Fruit fly (Drosophila melanogaster) whole organism, wandering third instar larva: ENCODE data around the gene CG4332.
"Not testable (repeated sequence)": the region's sequence is repeated elsewhere in the genome, so short reads cannot be mapped to it uniquely, and the experiment has no call there.

Experiments
- Abd-B ChIP-seq: fragments of >200 bp; optimal IDR thresholded peaks from 2 replicates; lab custom pipeline; 2017; ENCODE audit warnings: missing biosample characterization, missing genetic modification characterization
- CG32264 ChIP-seq: fragments of 200-800 bp; sonication (Bioruptor generic); optimal IDR thresholded peaks from 2 replicates; lab custom pipeline; 2016; ENCODE audit warnings: missing biosample characterization, missing genetic modification characterization
- Dfd ChIP-seq: fragments of >200 bp; optimal IDR thresholded peaks from 2 replicates; lab custom pipeline; 2017; ENCODE audit warnings: missing biosample characterization, missing genetic modification characterization
- Dif ChIP-seq: fragments of 200-275, 200-300 bp; sonication (Bioruptor generic); optimal IDR thresholded peaks from 2 replicates; lab custom pipeline; 2018; ENCODE audit warnings: missing biosample characterization, missing genetic modification characterization; ENCODE audit not compliant: partially characterized antibody
- GATAd ChIP-seq: sonication (Bioruptor generic); optimal IDR thresholded peaks from 2 replicates; lab custom pipeline; 2016; ENCODE audit warnings: missing biosample characterization, missing genetic modification characterization
- Hnf4 ChIP-seq: fragments of 200-800 bp; sonication (Bioruptor generic); optimal IDR thresholded peaks from 2 replicates; lab custom pipeline; 2016; ENCODE audit warnings: missing biosample characterization, mild to moderate bottlenecking, missing genetic modification characterization
- Hr78 ChIP-seq: fragments of >200 bp; optimal IDR thresholded peaks from 2 replicates; lab custom pipeline; 2017; ENCODE audit warnings: missing biosample characterization, missing genetic modification characterization
- Hr83 ChIP-seq: fragments of 200-300 bp; sonication (Bioruptor generic); optimal IDR thresholded peaks from 2 replicates; lab custom pipeline; 2016; ENCODE audit warnings: missing biosample characterization, mild to moderate bottlenecking, missing genetic modification characterization, moderate library complexity; ENCODE audit not compliant: poor library complexity, severe bottlenecking
- Jra ChIP-seq: sonication (Bioruptor generic); optimal IDR thresholded peaks from 2 replicates; lab custom pipeline; 2016; ENCODE audit warnings: missing biosample characterization, missing genetic modification characterization
- Mio ChIP-seq: sonication (Bioruptor generic); optimal IDR thresholded peaks from 2 replicates; lab custom pipeline; 2016; ENCODE audit warnings: missing biosample characterization, missing genetic modification characterization
- OdsH ChIP-seq: fragments of 200-800 bp; sonication (Bioruptor generic); optimal IDR thresholded peaks from 2 replicates; lab custom pipeline; 2016; ENCODE audit warnings: missing biosample characterization, mild to moderate bottlenecking, missing genetic modification characterization
- Rel ChIP-seq, 2 experiments: fragments of 200-800 bp; sonication (Bioruptor generic) in 1 of 2; optimal IDR thresholded peaks; 2 replicates in 1 of 2; 3 replicates in 1 of 2; lab custom pipeline; 2016 to 2019; ENCODE audit warnings: mild to moderate bottlenecking in 2 of 2, missing biosample characterization in 2 of 2, missing genetic modification characterization in 2 of 2, moderate library complexity in 1 of 2
- Sp1 ChIP-seq: fragments of 200-800 bp; sonication (Bioruptor generic); optimal IDR thresholded peaks from 3 replicates; lab custom pipeline; 2019; ENCODE audit warnings: missing biosample characterization, mild to moderate bottlenecking, missing genetic modification characterization, moderate library complexity
- Vsx2 ChIP-seq: fragments of 200-300, 225-300 bp; sonication (Bioruptor generic); optimal IDR thresholded peaks from 2 replicates; lab custom pipeline; 2018; ENCODE audit warnings: missing biosample characterization, missing genetic modification characterization; ENCODE audit not compliant: partially characterized antibody
- br ChIP-seq: fragments of 200-800 bp; sonication (Bioruptor generic); optimal IDR thresholded peaks from 2 replicates; lab custom pipeline; 2016; ENCODE audit warnings: missing biosample characterization, missing genetic modification characterization
- brk ChIP-seq: fragments of 200-800 bp; sonication (Bioruptor generic); optimal IDR thresholded peaks from 2 replicates; lab custom pipeline; 2016; ENCODE audit warnings: missing biosample characterization, mild to moderate bottlenecking, missing genetic modification characterization
- dl ChIP-seq, 2 experiments: fragments of 175-275, 200-275 bp in 1 of 2; fragments of 200-275 bp in 1 of 2; sonication (Bioruptor generic); optimal IDR thresholded peaks; lab custom pipeline; 2018; ENCODE audit warnings: mild to moderate bottlenecking in 2 of 2, missing biosample characterization in 2 of 2, missing genetic modification characterization in 2 of 2, moderate library complexity in 2 of 2; ENCODE audit not compliant: partially characterized antibody in 2 of 2, insufficient read depth in 1 of 2
- dmrt93B ChIP-seq: fragments of 200-800 bp; sonication (Bioruptor generic); optimal IDR thresholded peaks from 2 replicates; lab custom pipeline; 2018; ENCODE audit warnings: missing biosample characterization, mild to moderate bottlenecking, missing genetic modification characterization
- dsf ChIP-seq: sonication (Bioruptor generic); optimal IDR thresholded peaks from 2 replicates; lab custom pipeline; 2016; ENCODE audit warnings: missing biosample characterization, missing genetic modification characterization, borderline replicate concordance
- foxo ChIP-seq, 2 experiments: fragments of 200-800 bp; sonication (Bioruptor generic); optimal IDR thresholded peaks; 2 replicates in 1 of 2; 3 replicates in 1 of 2; lab custom pipeline; 2016 to 2017; ENCODE audit warnings: missing biosample characterization in 2 of 2, missing genetic modification characterization in 2 of 2
- fru ChIP-seq: fragments of 200-800 bp; sonication (Bioruptor generic); optimal IDR thresholded peaks from 3 replicates; lab custom pipeline; 2016; ENCODE audit warnings: missing biosample characterization, mild to moderate bottlenecking, missing genetic modification characterization
- h ChIP-seq: fragments of 200-800 bp; sonication (Bioruptor generic); optimal IDR thresholded peaks from 3 replicates; lab custom pipeline; 2016; ENCODE audit warnings: missing biosample characterization, mild to moderate bottlenecking, missing genetic modification characterization
- lola ChIP-seq: fragments of >200 bp; optimal IDR thresholded peaks from 2 replicates; lab custom pipeline; 2017; ENCODE audit warnings: missing biosample characterization, missing genetic modification characterization
- psq ChIP-seq: fragments of 200-800 bp; sonication (Bioruptor generic); optimal IDR thresholded peaks from 3 replicates; lab custom pipeline; 2017; ENCODE audit warnings: missing biosample characterization, mild to moderate bottlenecking, missing genetic modification characterization, moderate library complexity
- rgr ChIP-seq: fragments of 200-800 bp; sonication (Bioruptor generic); optimal IDR thresholded peaks from 3 replicates; lab custom pipeline; 2016; ENCODE audit warnings: missing biosample characterization, mild to moderate bottlenecking, missing genetic modification characterization
- sage ChIP-seq: fragments of 200-800 bp; sonication (Bioruptor generic); optimal IDR thresholded peaks from 2 replicates; lab custom pipeline; 2016; ENCODE audit warnings: missing biosample characterization, mild to moderate bottlenecking, missing genetic modification characterization
- sv ChIP-seq: fragments of 200-800 bp; sonication (Bioruptor generic); optimal IDR thresholded peaks from 3 replicates; lab custom pipeline; 2016; ENCODE audit warnings: missing biosample characterization, missing genetic modification characterization
- tai ChIP-seq: sonication (Bioruptor generic); optimal IDR thresholded peaks from 2 replicates; lab custom pipeline; 2016; ENCODE audit warnings: missing biosample characterization, missing genetic modification characterization
- usp ChIP-seq: fragments of >200 bp; optimal IDR thresholded peaks from 2 replicates; lab custom pipeline; 2017; ENCODE audit warnings: missing biosample characterization, missing genetic modification characterization
- woc ChIP-seq: sonication (Bioruptor generic); optimal IDR thresholded peaks from 2 replicates; lab custom pipeline; 2016; ENCODE audit warnings: missing biosample characterization, mild to moderate bottlenecking, missing genetic modification characterization

The CG4332 gene

dm6 chrX:13177720-13178119 lies 22.9 kb downstream of the CG4332 start, which contains the start of gene CG32640:
CG32640 (plus strand) TSS chrX:13178005.
- TF ChIP-seq woc (GFP tag; lab: Kevin White, UChicago); OdsH; Dfd: not testable (repeated sequence)
- TF ChIP-seq, all 38 proteins: peak for 0; not testable (repeated sequence) for 38

dm6 chrX:13184178-13184577 lies 29.3 kb downstream of the CG4332 start, which contains the start of gene CG32641:
CG32641 (plus strand) TSS chrX:13184478.
- not testable (repeated sequence) for TF ChIP-seq Sp1, GATAd, dsf (GFP tag; lab: Kevin White, UChicago)

DNA sequence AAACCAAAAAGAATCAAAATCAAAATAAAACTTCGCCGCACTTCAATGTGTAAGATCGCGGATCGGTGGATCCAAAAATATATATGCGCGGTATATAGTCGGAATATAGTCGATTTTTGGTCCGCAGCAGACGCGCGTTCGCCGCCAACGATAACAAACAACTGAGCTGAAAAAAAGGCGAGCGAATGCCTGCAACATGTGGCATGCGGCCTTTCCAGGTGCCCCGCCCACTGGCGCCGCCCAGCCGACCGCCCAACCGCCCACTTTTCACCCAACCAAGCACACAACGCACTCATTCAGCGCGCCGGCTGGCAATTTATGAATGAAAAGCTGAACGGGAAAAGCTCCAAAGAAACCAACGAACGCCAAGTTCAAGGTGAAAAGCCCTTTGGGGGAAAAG lies 34.2 kb downstream of the CG4332 start, which contains the start of gene Lgr4:
TSS of gene Lgr4 (minus strand) at position 133 of the 400 bp plus-strand sequence.
- TF ChIP-seq dsf (GFP tag; lab: Kevin White, UChicago) = no peak
- TF ChIP-seq usp (GFP tag; lab: Kevin White, UChicago) = no peak
- no peak for TF ChIP-seq Hr83 (GFP tag; lab: Kevin White, UChicago)
- TF ChIP-seq Vsx2 (GFP tag; lab: Kevin White, UChicago) = no peak
- no peak for TF ChIP-seq dmrt93B
- no peak for TF ChIP-seq psq (GFP tag; lab: Kevin White, UChicago)
- TF ChIP-seq Mio = no peak
- no peak for TF ChIP-seq h
- TF ChIP-seq brk = no peak
- TF ChIP-seq Rel (GFP tag; optimal IDR thresholded peaks at IDR 0.05; lab: Kevin White, UChicago) = no peak
- no peak for TF ChIP-seq Rel (tag; optimal IDR thresholded peaks at IDR 0.05; lab: Kevin White, UChicago)
- no peak for TF ChIP-seq sage (GFP tag; lab: Kevin White, UChicago)
- no peak for TF ChIP-seq Abd-B (GFP tag; lab: Kevin White, UChicago)
- no peak for TF ChIP-seq br
- TF ChIP-seq CG32264 (GFP tag; lab: Kevin White, UChicago) = no peak
- TF ChIP-seq tai (GFP tag; lab: Kevin White, UChicago) = no peak
- TF ChIP-seq Jra (GFP tag; lab: Kevin White, UChicago) = no peak
- TF ChIP-seq rgr (GFP tag; lab: Kevin White, UChicago) = no peak

- no peak for TF ChIP-seq Jra (GFP tag; lab: Kevin White, UChicago)
- TF ChIP-seq fru = no peak
- TF ChIP-seq Sp1 (GFP tag; lab: Kevin White, UChicago) = no peak
- TF ChIP-seq rgr (GFP tag; lab: Kevin White, UChicago) = no peak
- TF ChIP-seq dl (GFP tag; optimal IDR thresholded peaks at IDR 0.05; lab: Kevin White, UChicago; ENCODE audit: insufficient read depth in 1 of 2, partially characterized antibody in 2 of 2) = no peak
- no peak for TF ChIP-seq lola (GFP tag; lab: Kevin White, UChicago)
- TF ChIP-seq CG32264 (GFP tag; lab: Kevin White, UChicago) = no peak
- no peak for TF ChIP-seq psq (GFP tag; lab: Kevin White, UChicago)
- TF ChIP-seq Hr78 (GFP tag; lab: Kevin White, UChicago) = no peak
- no peak for TF ChIP-seq sv
- TF ChIP-seq dmrt93B = no peak
- TF ChIP-seq Hr83 (GFP tag; lab: Kevin White, UChicago) = no peak
- TF ChIP-seq, all 38 proteins: peak for 0
Observed at dm6 chrX:13191783-13192182, 36.9 kb downstream of the CG4332 start, which contains the start of gene CG12723. CG12723 (minus strand) TSS chrX:13191883.

DNA sequence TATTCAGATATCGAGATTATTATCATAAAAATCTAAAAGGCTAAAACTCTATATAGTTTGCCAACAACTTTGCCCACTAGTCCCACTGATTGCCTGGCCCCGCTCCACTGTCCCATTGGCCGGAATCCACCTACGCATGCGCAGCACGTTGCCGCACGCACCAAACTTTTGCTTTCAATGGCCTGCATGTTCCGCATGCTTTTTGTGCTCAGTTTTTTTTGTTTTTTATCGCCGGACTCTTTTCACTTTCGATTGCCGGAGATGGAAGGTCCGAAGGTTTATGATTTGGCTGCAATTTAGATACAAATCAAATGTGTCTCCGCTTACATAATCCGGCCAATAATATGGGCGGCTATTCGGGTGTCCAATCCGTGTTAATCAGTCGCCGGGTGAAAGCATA lies 37.4 kb downstream of the CG4332 start:
- no peak for TF ChIP-seq Dif (GFP tag; lab: Kevin White, UChicago)
- no peak for TF ChIP-seq br
- TF ChIP-seq sv = no peak
- TF ChIP-seq Hnf4 (GFP tag; lab: Kevin White, UChicago) = no peak
- no peak for TF ChIP-seq sage (GFP tag; lab: Kevin White, UChicago)
- no peak for TF ChIP-seq OdsH
- TF ChIP-seq tai (GFP tag; lab: Kevin White, UChicago) = no peak
- no peak for TF ChIP-seq Hr78 (GFP tag; lab: Kevin White, UChicago)
- no peak for TF ChIP-seq dsf (GFP tag; lab: Kevin White, UChicago)
- no peak for TF ChIP-seq psq (GFP tag; lab: Kevin White, UChicago)
- TF ChIP-seq foxo (GFP tag; optimal IDR thresholded peaks at IDR 0.05; lab: Kevin White, UChicago) = no peak
- TF ChIP-seq Vsx2 (GFP tag; lab: Kevin White, UChicago) = no peak
- no peak for TF ChIP-seq Rel (GFP tag; optimal IDR thresholded peaks at IDR 0.05; lab: Kevin White, UChicago)
- no peak for TF ChIP-seq Rel (tag; optimal IDR thresholded peaks at IDR 0.05; lab: Kevin White, UChicago)
- TF ChIP-seq Jra (GFP tag; lab: Kevin White, UChicago) = no peak
